Fruit fly (Drosophila melanogaster) S2 (cell line): ENCODE measurements around the gene grk.

ENCODE experiments used
- CG8478 ChIP-seq: fragments of >200 bp; optimal IDR thresholded peaks from 2 replicates; lab custom pipeline; 2018
- CTCF ChIP-seq, 2 experiments: fragments of >200 bp; optimal IDR thresholded peaks; 2 replicates each; lab custom pipeline; 2018

The grk gene

DNA sequence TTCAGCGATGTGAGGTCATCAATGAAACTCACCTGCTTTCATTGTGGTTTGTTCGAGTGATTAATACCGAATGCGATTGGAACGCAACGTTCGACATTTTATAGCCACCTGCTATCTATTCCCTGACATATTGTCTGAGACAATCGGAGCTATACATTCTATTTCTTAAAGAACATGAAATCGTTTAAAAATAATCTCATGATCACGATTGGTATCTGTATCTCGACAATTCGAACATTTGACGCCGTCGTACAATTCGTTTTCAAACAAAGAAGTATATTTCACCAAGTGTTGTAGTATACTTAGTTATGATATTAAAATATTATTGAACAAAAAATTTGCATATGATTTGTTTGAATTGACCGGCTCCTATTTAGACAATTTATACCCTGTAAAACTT is 38.6 kb downstream of the grk start, which contains the start of gene Peritrophin-15b:
TSS of gene Peritrophin-15b (minus strand) at position 101 of the 400 bp plus-strand sequence.
- TF ChIP-seq CG8478 (no peak), CTCF (optimal IDR thresholded peaks at IDR 0.05; lab: Kevin White, UChicago) (no peak)

DNA sequence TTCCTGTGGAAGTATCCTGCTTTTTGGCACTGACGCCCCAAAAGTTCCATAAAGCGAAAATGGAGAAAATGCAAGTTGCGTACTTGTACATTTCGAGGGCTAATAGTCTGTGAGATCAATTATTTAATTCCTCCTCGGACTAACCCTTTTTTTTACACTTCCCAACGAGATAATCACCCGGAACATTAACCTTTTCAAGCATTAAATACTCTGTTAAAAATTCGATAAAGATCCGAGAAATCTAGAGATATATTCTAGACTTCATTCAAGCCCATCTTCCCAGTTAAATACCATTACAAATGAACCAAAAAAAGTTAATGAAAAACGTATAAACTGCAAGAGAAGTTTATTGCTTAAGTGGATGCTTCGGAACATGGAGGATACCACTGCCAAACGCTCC is 39.2 kb downstream of the grk start, which contains the start of gene lectin-29Ca:
TSS of gene lectin-29Ca (minus strand) at position 101 of the 400 bp plus-strand sequence.
- TF ChIP-seq CTCF (optimal IDR thresholded peaks at IDR 0.05; lab: Kevin White, UChicago) (no peak), CG8478 (no peak)

DNA sequence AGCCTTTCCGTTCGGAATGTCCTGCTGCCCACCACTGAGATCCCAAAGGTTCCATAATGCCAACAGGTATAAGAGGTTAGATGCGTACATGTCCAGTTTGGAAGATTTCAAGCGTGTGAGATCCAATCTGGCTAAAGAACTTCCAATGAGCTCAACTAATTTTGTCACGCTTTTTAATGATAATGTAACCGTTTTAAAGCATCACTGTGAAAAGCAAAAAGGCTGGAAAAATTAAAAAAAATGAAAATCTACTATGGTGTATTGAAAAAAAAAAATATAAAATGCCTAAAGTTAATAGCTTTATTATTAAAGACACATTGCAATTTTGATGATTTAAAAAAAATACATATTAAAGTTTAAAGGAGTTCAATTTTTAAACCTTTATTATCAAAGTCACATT is 40.3 kb downstream of the grk start, which contains the start of gene Acp29AB:
TSS of gene Acp29AB (minus strand) at position 101 of the 400 bp plus-strand sequence.
- no peak for TF ChIP-seq CG8478
- TF ChIP-seq CTCF (optimal IDR thresholded peaks at IDR 0.05; lab: Kevin White, UChicago), result no peak

- no peak for TF ChIP-seq CTCF (optimal IDR thresholded peaks at IDR 0.05; lab: Kevin White, UChicago)
- TF ChIP-seq CG8478, result no peak
Observed at dm6 chr2L:8392298-8392697, 41.1 kb downstream of the grk start, which contains the start of gene CG42820. Gene CG42820 (minus strand): TSS chr2L:8392398.

DNA sequence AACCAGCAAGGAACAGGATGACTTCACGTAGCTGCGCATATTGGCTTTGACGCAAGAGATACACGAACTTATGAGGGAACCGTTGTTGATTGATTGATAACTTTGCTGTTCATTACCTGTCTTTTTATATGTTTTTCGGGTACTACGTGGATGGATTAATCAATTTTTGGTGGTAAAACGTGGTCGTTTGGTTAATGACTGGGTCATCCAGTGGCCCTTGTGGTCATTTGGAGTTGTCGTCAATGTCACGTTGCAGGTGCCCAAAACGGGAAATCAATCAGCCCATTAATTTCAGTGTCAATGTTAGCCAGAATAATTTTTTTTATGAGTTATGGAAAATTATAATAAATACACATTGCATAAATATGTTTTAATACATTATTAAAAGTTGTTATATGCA is 44.2 kb downstream of the grk start, which contains the start of gene CG42819:
TSS of gene CG42819 (minus strand) at position 101 of the 400 bp plus-strand sequence.
- no peak for TF ChIP-seq CG8478
- no peak for TF ChIP-seq CTCF (optimal IDR thresholded peaks at IDR 0.05; lab: Kevin White, UChicago)

DNA sequence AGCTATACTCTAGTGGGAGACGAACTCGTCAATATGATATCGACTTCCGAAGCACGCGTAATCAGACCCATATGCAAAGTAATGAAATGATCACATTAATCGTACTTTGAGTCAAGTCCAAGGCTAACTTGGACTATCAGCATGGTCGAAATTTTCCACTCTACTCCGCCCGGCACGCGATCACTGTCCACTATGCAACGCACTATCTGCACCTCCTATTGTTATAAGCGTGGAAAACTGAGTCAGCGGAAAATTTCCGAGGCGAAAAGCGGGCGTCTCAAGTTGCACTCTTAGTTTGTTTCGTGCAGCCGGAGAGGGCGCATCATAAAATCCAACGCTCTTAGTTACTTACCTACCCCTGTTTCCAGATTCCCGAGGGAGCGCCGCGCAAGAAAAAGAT is 47.5 kb downstream of the grk start:
- TF ChIP-seq CTCF (optimal IDR thresholded peaks at IDR 0.05; lab: Kevin White, UChicago) (no peak), CG8478 (no peak)

DNA sequence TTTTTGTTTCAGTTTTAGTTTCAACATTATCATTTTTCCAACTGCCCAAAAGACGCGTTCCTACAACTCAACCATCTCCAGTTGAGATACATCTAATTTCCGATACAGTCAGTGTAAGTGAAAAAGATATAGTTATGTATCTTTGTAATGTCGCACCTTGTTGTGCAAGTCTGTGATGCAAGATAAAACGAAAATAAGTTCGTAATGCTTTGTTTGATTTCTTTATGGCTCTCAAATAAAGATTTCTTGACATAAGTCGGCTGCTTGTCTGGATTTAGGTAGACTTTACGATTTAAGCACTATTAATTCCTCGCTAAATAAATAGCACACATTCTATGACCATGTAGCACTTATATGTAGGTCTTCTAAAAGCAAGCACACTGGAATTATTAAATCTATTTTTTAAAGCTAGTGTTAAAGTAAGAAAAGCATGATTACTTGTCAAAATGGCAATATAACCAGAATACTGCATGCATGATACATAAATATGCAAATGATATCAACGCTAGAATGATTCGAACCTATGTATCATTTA is 48.3 kb downstream of the grk start:
- TF ChIP-seq CTCF (optimal IDR thresholded peaks at IDR 0.05; lab: Kevin White, UChicago) (no peak), CG8478 (no peak)

DNA sequence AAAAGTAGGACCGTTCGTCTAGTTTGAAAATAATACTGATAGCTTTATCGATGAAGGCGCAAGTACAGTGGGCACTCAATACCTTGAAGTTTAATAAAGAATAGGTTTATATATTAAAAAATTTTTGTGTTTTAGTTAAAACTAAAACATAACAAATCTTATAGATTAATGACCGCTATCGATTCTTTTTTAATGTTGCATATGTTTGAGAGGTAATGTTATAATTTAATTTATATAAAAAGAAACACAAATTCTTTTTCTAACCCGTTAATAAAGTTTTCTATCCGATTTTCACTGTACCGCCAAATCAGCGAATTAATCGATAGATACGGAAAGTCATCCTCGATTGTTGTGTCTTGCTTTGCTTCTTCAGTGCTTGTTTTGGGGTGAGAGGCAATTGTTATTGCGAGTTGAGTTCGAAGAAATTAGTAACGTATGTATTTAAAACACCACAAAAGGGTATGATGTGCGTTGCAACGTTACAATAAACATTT is 49.2 kb downstream of the grk start, which contains the start of the genes Dad1 and CG13384:
TSS of gene Dad1 (minus strand) at position 30 of the 494 bp plus-strand sequence.
TSS of gene CG13384 (plus strand) at position 348 of the 494 bp plus-strand sequence.
- no peak for TF ChIP-seq CG8478
- no peak for TF ChIP-seq CTCF (optimal IDR thresholded peaks at IDR 0.05; lab: Kevin White, UChicago)

DNA sequence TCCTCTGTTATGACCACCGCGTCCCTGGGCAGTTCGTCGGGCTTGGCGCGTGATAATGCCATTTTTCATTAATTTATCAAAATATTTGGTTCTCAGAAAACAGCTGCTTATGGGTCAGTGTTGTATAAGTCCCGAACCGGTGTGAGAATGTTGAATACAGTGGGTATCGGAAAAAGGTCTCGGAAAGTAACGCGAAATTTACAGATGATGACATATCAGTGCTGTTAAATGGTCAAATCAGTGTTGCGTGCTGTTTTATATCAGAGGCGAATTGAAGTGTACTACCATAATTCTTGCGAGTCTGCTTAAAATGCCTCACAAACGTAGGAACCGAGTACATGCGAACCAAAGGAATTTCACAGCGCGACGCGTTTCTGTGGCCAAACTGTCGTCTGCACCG is 50.8 kb downstream of the grk start, which contains the start of the genes CG13392 and Rcd4:
TSS of gene CG13392 (minus strand) at position 162 of the 400 bp plus-strand sequence.
TSS of gene Rcd4 (plus strand) at position 216 of the 400 bp plus-strand sequence.
- no peak for TF ChIP-seq CTCF (optimal IDR thresholded peaks at IDR 0.05; lab: Kevin White, UChicago)
- no peak for TF ChIP-seq CG8478

dm6 chr2L:8381508-8382036 is 51.8 kb downstream of the grk start, which contains the start of gene AlaRS:
Gene AlaRS (minus strand): TSS chr2L:8381764.
- TF ChIP-seq CG8478, result no peak
- TF ChIP-seq CTCF (optimal IDR thresholded peaks at IDR 0.05; lab: Kevin White, UChicago), result no peak
